Worm (Caenorhabditis elegans) whole organism, young adult: ENCODE data around the gene egg-3.

Experiments
- B0035.1 ChIP-seq: sonication (generic microtip); optimal IDR thresholded peaks from 2 replicates; lab custom pipeline; 2016; ENCODE audit warnings: missing genetic modification characterization, mild to moderate bottlenecking, missing compliant biosample characterization, missing genotype, missing genetic modification reagents
- B0336.3 ChIP-seq: fragments of 200-800 bp; sonication (Bioruptor generic); IDR thresholded peaks from 2 replicates; pipeline ENCODE4 v1.3.6; 2022; ENCODE audit warnings: missing genetic modification characterization, missing compliant biosample characterization
- C06A6.2 ChIP-seq: fragments of 200-800 bp; sonication (Bioruptor generic); conservative IDR thresholded peaks from 2 replicates; pipeline ENCODE4 v1.3.6; 2022; ENCODE audit warnings: missing genetic modification characterization, missing compliant biosample characterization
- F22D6.2 ChIP-seq: sonication (generic microtip); optimal IDR thresholded peaks from 2 replicates; lab custom pipeline; 2016; ENCODE audit warnings: mild to moderate bottlenecking, missing genetic modification characterization, missing compliant biosample characterization
- F52B5.7 ChIP-seq: sonication (generic microtip); optimal IDR thresholded peaks from 2 replicates; lab custom pipeline; 2016; ENCODE audit warnings: mild to moderate bottlenecking, missing genetic modification characterization, missing compliant biosample characterization
- K11D2.4 ChIP-seq: fragments of 200-800 bp; sonication (Bioruptor generic); IDR thresholded peaks from 2 replicates; pipeline ENCODE4 v1.3.6; 2022; ENCODE audit warnings: missing genetic modification reagents, missing genetic modification characterization, missing compliant biosample characterization
- Y53F4B.3 ChIP-seq: fragments of 200-800 bp; sonication (Bioruptor generic); IDR thresholded peaks from 2 replicates; pipeline ENCODE4 v1.3.6; 2022; ENCODE audit warnings: missing genetic modification reagents, missing genetic modification characterization, missing compliant biosample characterization
- Y53G8AR.9 ChIP-seq: fragments of 200-800 bp; sonication (Bioruptor generic); conservative IDR thresholded peaks from 2 replicates; pipeline ENCODE4 v1.3.6; 2022; ENCODE audit warnings: missing genetic modification reagents, missing genetic modification characterization, missing compliant biosample characterization
- Y79H2A.3 ChIP-seq: fragments of 200-800 bp; sonication (Bioruptor generic); conservative IDR thresholded peaks from 2 replicates; pipeline ENCODE4 v1.3.6; 2022; ENCODE audit warnings: missing genetic modification reagents, missing genetic modification characterization, missing compliant biosample characterization
- akir-1 ChIP-seq: fragments of 200-800 bp; sonication (Bioruptor generic); optimal IDR thresholded peaks from 2 replicates; lab custom pipeline; 2018; ENCODE audit warnings: mild to moderate bottlenecking, missing genetic modification characterization, moderate library complexity, missing compliant biosample characterization
- aptf-2 ChIP-seq: fragments of 200-800 bp; sonication (Bioruptor generic); conservative IDR thresholded peaks from 2 replicates; pipeline ENCODE4 v1.3.6; 2022; ENCODE audit warnings: missing genetic modification reagents, missing genetic modification characterization, missing compliant biosample characterization
- aptf-3 ChIP-seq: fragments of 200-800 bp; sonication (Bioruptor generic); IDR thresholded peaks from 2 replicates; pipeline ENCODE4 v1.3.6; 2022; ENCODE audit warnings: missing genetic modification characterization, missing compliant biosample characterization
- atf-7 ChIP-seq: sonication (generic microtip); optimal IDR thresholded peaks from 2 replicates; lab custom pipeline; 2017; ENCODE audit warnings: mild to moderate bottlenecking, missing genetic modification characterization, missing compliant biosample characterization
- athp-1 ChIP-seq: sonication (generic microtip); optimal IDR thresholded peaks from 2 replicates; lab custom pipeline; 2017; ENCODE audit warnings: mild to moderate bottlenecking, missing genetic modification characterization, missing compliant biosample characterization
- attf-3 ChIP-seq: fragments of 200-800 bp; sonication (Bioruptor generic); conservative IDR thresholded peaks from 2 replicates; pipeline ENCODE4 v1.3.6; 2022; ENCODE audit warnings: missing genetic modification reagents, missing genetic modification characterization, missing compliant biosample characterization
- attf-6 ChIP-seq: fragments of 200-800 bp; sonication (Bioruptor generic); IDR thresholded peaks from 2 replicates; pipeline ENCODE4 v1.3.6; 2022; ENCODE audit warnings: missing genetic modification reagents, missing genetic modification characterization, missing compliant biosample characterization
- bed-1 ChIP-seq: fragments of 200-800 bp; sonication (Bioruptor generic); IDR thresholded peaks from 2 replicates; pipeline ENCODE4 v1.3.6; 2022; ENCODE audit warnings: missing genetic modification reagents, missing genetic modification characterization, missing compliant biosample characterization
- ccch-3 ChIP-seq: fragments of 200-800 bp; sonication (Bioruptor generic); optimal IDR thresholded peaks from 2 replicates; lab custom pipeline; 2018; ENCODE audit warnings: mild to moderate bottlenecking, missing genetic modification characterization, missing compliant biosample characterization
- cebp-1 ChIP-seq, 2 experiments: fragments of 200-800 bp in 1 of 2; sonication (Bioruptor generic) in 1 of 2; sonication (generic microtip) in 1 of 2; IDR thresholded peaks in 1 of 2; optimal IDR thresholded peaks in 1 of 2; 2 replicates each; pipeline versions ENCODE4 v1.3.6 to Lab custom; 2017 to 2022; ENCODE audit warnings: missing compliant biosample characterization in 2 of 2, missing genetic modification characterization in 2 of 2, mild to moderate bottlenecking in 1 of 2, missing genetic modification reagents in 1 of 2, moderate library complexity in 1 of 2
- cebp-2 ChIP-seq: fragments of 200-800 bp; sonication (Bioruptor generic); IDR thresholded peaks from 2 replicates; pipeline ENCODE4 v1.3.6; 2022; ENCODE audit warnings: missing genetic modification characterization, missing compliant biosample characterization
- ceh-79 ChIP-seq: sonication (generic microtip); optimal IDR thresholded peaks from 2 replicates; lab custom pipeline; 2017; ENCODE audit warnings: mild to moderate bottlenecking, missing genetic modification characterization, missing compliant biosample characterization
- ceh-91 ChIP-seq: fragments of 200-800 bp; sonication (Bioruptor generic); IDR thresholded peaks from 2 replicates; pipeline ENCODE4 v1.3.6; 2022; ENCODE audit warnings: missing genetic modification reagents, missing genetic modification characterization, missing compliant biosample characterization
- chd-7 ChIP-seq: sonication (generic microtip); optimal IDR thresholded peaks from 2 replicates; lab custom pipeline; 2016; ENCODE audit warnings: mild to moderate bottlenecking, missing genetic modification characterization, moderate library complexity, missing compliant biosample characterization
- egl-18 ChIP-seq: fragments of 200-800 bp; sonication (Bioruptor generic); IDR thresholded peaks from 2 replicates; pipeline ENCODE4 v1.3.6; 2022; ENCODE audit warnings: missing genetic modification reagents, missing genetic modification characterization, missing compliant biosample characterization
- egl-44 ChIP-seq: fragments of 200-800 bp; sonication (Bioruptor generic); IDR thresholded peaks from 2 replicates; pipeline ENCODE4 v1.3.6; 2022; ENCODE audit warnings: missing genetic modification reagents, missing genetic modification characterization, missing compliant biosample characterization
- hlh-12 ChIP-seq: sonication (generic microtip); optimal IDR thresholded peaks from 2 replicates; lab custom pipeline; 2016; ENCODE audit warnings: missing genetic modification characterization, missing compliant biosample characterization
- hmg-1.2 ChIP-seq: fragments of 200-800 bp; sonication (Bioruptor generic); IDR thresholded peaks from 2 replicates; pipeline ENCODE4 v1.3.6; 2022; ENCODE audit warnings: missing genetic modification reagents, missing genetic modification characterization, missing compliant biosample characterization
- hsf-1 ChIP-seq: fragments of 200-800 bp; sonication (Bioruptor generic); IDR thresholded peaks from 2 replicates; pipeline ENCODE4 v1.3.6; 2022; ENCODE audit warnings: missing genetic modification reagents, missing genetic modification characterization, missing compliant biosample characterization
- let-607 ChIP-seq, 2 experiments: fragments of 200-800 bp in 1 of 2; sonication (Bioruptor generic) in 1 of 2; sonication (generic microtip) in 1 of 2; optimal IDR thresholded peaks; 2 replicates each; lab custom pipeline; 2016 to 2018; ENCODE audit warnings: mild to moderate bottlenecking in 2 of 2, missing compliant biosample characterization in 2 of 2, missing genetic modification characterization in 2 of 2, moderate library complexity in 2 of 2, missing genotype in 1 of 2
- lin-40 ChIP-seq: sonication (generic microtip); optimal IDR thresholded peaks from 2 replicates; lab custom pipeline; 2016; ENCODE audit warnings: missing genetic modification characterization, mild to moderate bottlenecking, missing compliant biosample characterization, missing genotype, missing genetic modification reagents
- lir-1 ChIP-seq: fragments of 200-800 bp; sonication (Bioruptor generic); conservative IDR thresholded peaks from 2 replicates; pipeline ENCODE4 v1.3.6; 2022; ENCODE audit warnings: missing genetic modification reagents, missing genetic modification characterization, missing compliant biosample characterization
- madf-3 ChIP-seq: fragments of 200-800 bp; sonication (Bioruptor generic); IDR thresholded peaks from 2 replicates; pipeline ENCODE4 v1.3.6; 2022; ENCODE audit warnings: missing genetic modification reagents, missing genetic modification characterization, missing compliant biosample characterization
- mel-28 ChIP-seq: sonication (generic microtip); optimal IDR thresholded peaks from 2 replicates; lab custom pipeline; 2016; ENCODE audit warnings: borderline replicate concordance, mild to moderate bottlenecking, missing genetic modification characterization, missing compliant biosample characterization
- mes-4 ChIP-seq: sonication (generic microtip); optimal IDR thresholded peaks from 2 replicates; lab custom pipeline; 2016; ENCODE audit warnings: missing genotype, missing genetic modification characterization, missing compliant biosample characterization
- nfyb-1 ChIP-seq: fragments of 200-800 bp; sonication (Bioruptor generic); IDR thresholded peaks from 2 replicates; pipeline ENCODE4 v1.3.6; 2022; ENCODE audit warnings: missing genetic modification reagents, missing genetic modification characterization, missing compliant biosample characterization
- nhr-120 ChIP-seq: fragments of 200-800 bp; sonication (Bioruptor generic); IDR thresholded peaks from 2 replicates; pipeline ENCODE4 v1.3.6; 2022; ENCODE audit warnings: missing genetic modification characterization, missing compliant biosample characterization
- nhr-179 ChIP-seq: sonication (generic microtip); optimal IDR thresholded peaks from 2 replicates; lab custom pipeline; 2016; ENCODE audit warnings: mild to moderate bottlenecking, missing genetic modification characterization, missing compliant biosample characterization
- pbrm-1 ChIP-seq: fragments of 200-800 bp; sonication (Bioruptor generic); IDR thresholded peaks from 2 replicates; pipeline ENCODE4 v1.3.6; 2022; ENCODE audit warnings: missing genetic modification reagents, missing genetic modification characterization, missing compliant biosample characterization
- rcor-1 ChIP-seq: fragments of 200-800 bp; sonication (Bioruptor generic); IDR thresholded peaks from 2 replicates; pipeline ENCODE4 v1.3.6; 2022; ENCODE audit warnings: missing genetic modification reagents, missing genetic modification characterization, missing compliant biosample characterization
- snpc-4 ChIP-seq, 5 experiments: fragments of 150-350 bp in 1 of 5; sonication (generic microtip) in 4 of 5; optimal IDR thresholded peaks; 2 replicates each; lab custom pipeline; 2014 to 2018; ENCODE audit warnings: missing genetic modification characterization in 5 of 5, missing biosample characterization in 3 of 5, antibody characterized with exemption in 2 of 5, mild to moderate bottlenecking in 2 of 5, missing compliant biosample characterization in 2 of 5, missing genotype in 2 of 5, moderate library complexity in 2 of 5, missing genetic modification reagents in 1 of 5
- sptf-2 ChIP-seq: fragments of 200-800 bp; sonication (Bioruptor generic); optimal IDR thresholded peaks from 2 replicates; lab custom pipeline; 2018; ENCODE audit warnings: mild to moderate bottlenecking, missing genetic modification characterization, missing compliant biosample characterization
- ztf-18 ChIP-seq: sonication (generic microtip); optimal IDR thresholded peaks from 2 replicates; lab custom pipeline; 2016; ENCODE audit warnings: missing genotype, mild to moderate bottlenecking, missing genetic modification characterization, missing compliant biosample characterization
- ztf-22 ChIP-seq: fragments of 200-800 bp; sonication (Bioruptor generic); optimal IDR thresholded peaks from 2 replicates; lab custom pipeline; 2018; ENCODE audit warnings: mild to moderate bottlenecking, missing genetic modification characterization, moderate library complexity, missing compliant biosample characterization
- ztf-25 ChIP-seq: fragments of 200-800 bp; sonication (Bioruptor generic); IDR thresholded peaks from 2 replicates; pipeline ENCODE4 v1.3.6; 2022; ENCODE audit warnings: missing genetic modification reagents, missing genetic modification characterization, missing compliant biosample characterization
- ztf-28 ChIP-seq: fragments of 200-800 bp; sonication (Bioruptor generic); IDR thresholded peaks from 2 replicates; pipeline ENCODE4 v1.3.6; 2022; ENCODE audit warnings: missing genetic modification reagents, missing genetic modification characterization, missing compliant biosample characterization

Gene egg-3

DNA sequence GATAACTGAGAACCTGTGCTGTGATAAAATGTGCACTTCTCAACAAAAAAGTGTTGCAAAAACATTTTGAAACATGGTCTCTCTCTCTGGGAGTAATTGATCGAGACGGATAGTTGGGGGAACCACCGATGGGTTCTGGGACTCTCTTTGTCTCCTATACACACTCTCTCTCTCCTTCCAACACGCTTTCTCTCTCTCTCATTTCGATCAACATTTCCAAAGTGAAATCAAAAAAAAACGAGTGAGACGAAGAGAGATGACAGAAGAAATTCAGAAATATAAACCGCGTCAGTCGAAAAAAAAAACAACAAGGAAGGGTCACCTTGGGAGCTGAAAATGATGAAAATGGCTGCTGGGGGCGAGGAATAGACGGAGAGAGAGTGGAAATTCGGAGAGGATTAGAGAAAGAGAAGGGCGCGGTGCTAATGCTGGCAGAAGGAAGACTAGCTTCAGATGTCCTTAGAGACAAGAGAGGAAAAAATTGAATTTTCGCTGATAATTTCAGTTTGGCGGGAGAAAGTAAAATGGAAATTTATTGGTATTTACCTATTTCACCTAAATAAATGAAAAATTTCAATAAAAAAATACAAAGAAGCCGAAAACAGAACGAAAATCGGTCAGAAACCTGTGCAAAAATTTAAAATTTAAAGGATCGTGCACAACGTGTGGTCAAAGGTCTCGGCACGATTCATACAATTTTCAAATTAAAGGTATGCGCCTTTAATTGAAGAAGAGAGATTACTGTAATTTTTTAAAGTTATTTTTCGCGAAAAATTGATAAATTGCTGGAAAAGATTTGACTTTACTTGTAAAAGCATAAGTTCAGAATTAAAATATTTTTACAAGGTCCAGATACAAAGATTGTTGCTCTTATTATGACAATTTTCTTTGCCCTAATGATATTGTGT lies 21.2 kb downstream of the egg-3 start (continued):
- TF ChIP-seq ztf-18 (tag; lab: Kevin White, UChicago) (no peak), B0035.1 (tag; lab: Kevin White, UChicago) (no peak), Y53G8AR.9 (no peak), Y79H2A.3 (GFP tag; lab: Robert Waterston, UW) (no peak), attf-6 (GFP tag; lab: Robert Waterston, UW) (no peak), C06A6.2 (GFP tag; lab: Robert Waterston, UW) (no peak), egl-44 (no peak), Y53F4B.3 (no peak), lir-1 (GFP tag; lab: Robert Waterston, UW) (no peak), aptf-3 (GFP tag; lab: Robert Waterston, UW) (no peak), ztf-25 (no peak), ztf-28 (GFP tag; lab: Robert Waterston, UW) (no peak), ceh-91 (GFP tag; lab: Robert Waterston, UW) (0 out of 2 replicates have a peak, but pooled peaks have one; percentile 40), akir-1 (GFP tag; lab: Kevin White, UChicago) (no peak), ceh-79 (tag; lab: Kevin White, UChicago) (no peak), aptf-2 (GFP tag; lab: Robert Waterston, UW) (no peak), ztf-22 (GFP tag; lab: Kevin White, UChicago) (no peak), athp-1 (no peak), nhr-120 (GFP tag; lab: Robert Waterston, UW) (no peak), nhr-179 (no peak), snpc-4 (GFP tag; optimal IDR thresholded peaks at IDR 0.05; lab: Kevin White, UChicago) (no peak), snpc-4 (tag; optimal IDR thresholded peaks at IDR 0.05; lab: Kevin White, UChicago) (peak in 1 of 4 experiments; percentile 13), attf-3 (GFP tag; lab: Robert Waterston, UW) (no peak), cebp-2 (GFP tag; lab: Robert Waterston, UW) (no peak), rcor-1 (GFP tag; lab: Robert Waterston, UW) (no peak), sptf-2 (GFP tag; lab: Kevin White, UChicago) (no peak), ccch-3 (GFP tag; lab: Kevin White, UChicago) (no peak), bed-1 (GFP tag; lab: Robert Waterston, UW) (no peak), B0336.3 (GFP tag; lab: Robert Waterston, UW) (no peak), F22D6.2 (tag; lab: Kevin White, UChicago) (no peak), egl-18 (no peak), mel-28 (no peak), pbrm-1 (peak; percentile 20; the same call in 1 of the 2 replicates), nfyb-1 (GFP tag; lab: Robert Waterston, UW) (no peak)

ce11 chrII:10861723-10862486 lies 22.3 kb downstream of the egg-3 start:
- 0 out of 2 replicates have a peak, but pooled peaks have one; percentile 24 for TF ChIP-seq attf-3 (GFP tag; lab: Robert Waterston, UW)
- peak; percentile 28 for TF ChIP-seq atf-7
- TF ChIP-seq mes-4 (tag; lab: Kevin White, UChicago): no peak
- no peak for TF ChIP-seq F52B5.7 (tag; lab: Kevin White, UChicago)
- no peak for TF ChIP-seq hlh-12
- no peak for TF ChIP-seq madf-3 (GFP tag; lab: Robert Waterston, UW)
- TF ChIP-seq let-607 (tag; optimal IDR thresholded peaks at IDR 0.05; lab: Kevin White, UChicago): peak in 1 of 2 experiments; percentile 80
- no peak for TF ChIP-seq cebp-1 (GFP tag; IDR thresholded peaks at IDR 0.05; lab: Robert Waterston, UW)
- TF ChIP-seq cebp-1 (tag; optimal IDR thresholded peaks at IDR 0.05; lab: Kevin White, UChicago): peak; percentile 50
- 0 out of 2 replicates have a peak, but pooled peaks have one; percentile 19 for TF ChIP-seq hsf-1 (GFP tag; lab: Robert Waterston, UW)
- TF ChIP-seq lin-40 (tag; lab: Kevin White, UChicago): peak; percentile 10
- TF ChIP-seq chd-7 (tag; lab: Kevin White, UChicago): peak; percentile 13
- TF ChIP-seq K11D2.4 (GFP tag; lab: Robert Waterston, UW): no peak
- TF ChIP-seq hmg-1.2 (GFP tag; lab: Robert Waterston, UW): peak; percentile 16; the same call in 1 of the 2 replicates
